Worm (Caenorhabditis elegans): Measurements from ENCODE around the gene fbxa-24.
"Not testable (repeated sequence)": the region's sequence is repeated elsewhere in the genome, so short reads cannot be mapped to it uniquely, and the experiment has no call there.

Gene fbxa-24

ce11 chrII:3816251-3816849, at the start of gene fbxa-24:
TSS of gene fbxa-24 (plus strand) at chrII:3816526.
- not testable (repeated sequence) for TF ChIP-seq aly-1, hmbx-1, ets-7 (tag; optimal IDR thresholded peaks at IDR 0.05)

ce11 chrII:3771640-3772039, 44.7 kb upstream of the fbxa-24 start:
- TF ChIP-seq B0310.2 (tag; optimal IDR thresholded peaks at IDR 0.05), result no peak
- no peak for TF ChIP-seq aly-1 (tag; optimal IDR thresholded peaks at IDR 0.05)
- TF ChIP-seq flt-1 (GFP tag; IDR thresholded peaks at IDR 0.05), result no peak
- no peak for TF ChIP-seq F13C5.2 (tag; optimal IDR thresholded peaks at IDR 0.05)
- TF ChIP-seq tbx-11 (GFP tag; IDR thresholded peaks at IDR 0.05), result no peak
- no peak for TF ChIP-seq ets-7 (tag; optimal IDR thresholded peaks at IDR 0.05)
- TF ChIP-seq ceh-36 (tag; optimal IDR thresholded peaks at IDR 0.05), result no peak
- no peak for TF ChIP-seq hnd-1 (tag; optimal IDR thresholded peaks at IDR 0.05)
- TF ChIP-seq tra-4 (tag; optimal IDR thresholded peaks at IDR 0.05), result no peak
- TF ChIP-seq pes-1 (GFP tag; IDR thresholded peaks at IDR 0.05), result no peak
- no peak for TF ChIP-seq hmg-4 (GFP tag; optimal IDR thresholded peaks at IDR 0.05)
- no peak for TF ChIP-seq ama-1 (optimal IDR thresholded peaks at IDR 0.05)
- no peak for TF ChIP-seq hmbx-1 (tag; optimal IDR thresholded peaks at IDR 0.05)
- TF ChIP-seq ceh-13 (GFP tag; optimal IDR thresholded peaks at IDR 0.05), result no peak
- TF ChIP-seq scrt-1 (GFP tag; IDR thresholded peaks at IDR 0.05), result no peak
- no peak for TF ChIP-seq sea-1 (GFP tag; conservative IDR thresholded peaks at IDR 0.05)
- no peak for TF ChIP-seq tbx-37 (GFP tag; conservative IDR thresholded peaks at IDR 0.05)

ce11 chrII:3773130-3773529, 43.2 kb upstream of the fbxa-24 start, which contains the start of gene T24E12.10:
TSS of gene T24E12.10 (minus strand) at chrII:3773230.
- TF ChIP-seq hnd-1 (tag; optimal IDR thresholded peaks at IDR 0.05), result no peak
- TF ChIP-seq flt-1 (GFP tag; IDR thresholded peaks at IDR 0.05), result no peak
- TF ChIP-seq ceh-36 (tag; optimal IDR thresholded peaks at IDR 0.05), result no peak
- no peak for TF ChIP-seq scrt-1 (GFP tag; IDR thresholded peaks at IDR 0.05)
- TF ChIP-seq sea-1 (GFP tag; conservative IDR thresholded peaks at IDR 0.05), result no peak
- TF ChIP-seq B0310.2 (tag; optimal IDR thresholded peaks at IDR 0.05), result no peak
- no peak for TF ChIP-seq hmbx-1 (tag; optimal IDR thresholded peaks at IDR 0.05)
- TF ChIP-seq ceh-13 (GFP tag; optimal IDR thresholded peaks at IDR 0.05), result no peak
- no peak for TF ChIP-seq tbx-11 (GFP tag; IDR thresholded peaks at IDR 0.05)
- TF ChIP-seq ama-1 (optimal IDR thresholded peaks at IDR 0.05), result no peak
- no peak for TF ChIP-seq pes-1 (GFP tag; IDR thresholded peaks at IDR 0.05)
- no peak for TF ChIP-seq hmg-4 (GFP tag; optimal IDR thresholded peaks at IDR 0.05)
- TF ChIP-seq F13C5.2 (tag; optimal IDR thresholded peaks at IDR 0.05), result no peak
- TF ChIP-seq ets-7 (tag; optimal IDR thresholded peaks at IDR 0.05), result no peak
- no peak for TF ChIP-seq tbx-37 (GFP tag; conservative IDR thresholded peaks at IDR 0.05)
- no peak for TF ChIP-seq aly-1 (tag; optimal IDR thresholded peaks at IDR 0.05)
- TF ChIP-seq tra-4 (tag; optimal IDR thresholded peaks at IDR 0.05), result no peak

- TF ChIP-seq ceh-36 (tag; optimal IDR thresholded peaks at IDR 0.05) (no peak), tbx-37 (GFP tag; conservative IDR thresholded peaks at IDR 0.05) (no peak), hmbx-1 (tag; optimal IDR thresholded peaks at IDR 0.05) (no peak), scrt-1 (GFP tag; IDR thresholded peaks at IDR 0.05) (no peak), B0310.2 (tag; optimal IDR thresholded peaks at IDR 0.05) (no peak), F13C5.2 (tag; optimal IDR thresholded peaks at IDR 0.05) (no peak), flt-1 (GFP tag; IDR thresholded peaks at IDR 0.05) (no peak), pes-1 (GFP tag; IDR thresholded peaks at IDR 0.05) (no peak), aly-1 (tag; optimal IDR thresholded peaks at IDR 0.05) (no peak), ets-7 (tag; optimal IDR thresholded peaks at IDR 0.05) (no peak), hnd-1 (tag; optimal IDR thresholded peaks at IDR 0.05) (no peak), ama-1 (optimal IDR thresholded peaks at IDR 0.05) (no peak), sea-1 (GFP tag; conservative IDR thresholded peaks at IDR 0.05) (no peak), ceh-13 (GFP tag; optimal IDR thresholded peaks at IDR 0.05) (no peak)
Observed at ce11 chrII:3775719-3776118, 40.6 kb upstream of the fbxa-24 start, which contains the start of gene T24E12.3. TSS of gene T24E12.3 (plus strand) at chrII:3776019.

ce11 chrII:3777802-3778201, 38.5 kb upstream of the fbxa-24 start:
- no peak for TF ChIP-seq B0310.2 (tag; optimal IDR thresholded peaks at IDR 0.05)
- no peak for TF ChIP-seq hnd-1 (tag; optimal IDR thresholded peaks at IDR 0.05)
- no peak for TF ChIP-seq aly-1 (tag; optimal IDR thresholded peaks at IDR 0.05)

ce11 chrII:3779463-3779862, 36.9 kb upstream of the fbxa-24 start, which contains the start of gene T24E12.11:
TSS of gene T24E12.11 (minus strand) at chrII:3779563.
- TF ChIP-seq pes-1 (GFP tag; IDR thresholded peaks at IDR 0.05), result no peak
- TF ChIP-seq ceh-13 (GFP tag; optimal IDR thresholded peaks at IDR 0.05), result no peak
- TF ChIP-seq tra-4 (tag; optimal IDR thresholded peaks at IDR 0.05), result no peak
- no peak for TF ChIP-seq tbx-11 (GFP tag; IDR thresholded peaks at IDR 0.05)
- no peak for TF ChIP-seq aly-1 (tag; optimal IDR thresholded peaks at IDR 0.05)
- no peak for TF ChIP-seq ama-1 (optimal IDR thresholded peaks at IDR 0.05)
- no peak for TF ChIP-seq hmbx-1 (tag; optimal IDR thresholded peaks at IDR 0.05)
- TF ChIP-seq ets-7 (tag; optimal IDR thresholded peaks at IDR 0.05), result no peak
- TF ChIP-seq hnd-1 (tag; optimal IDR thresholded peaks at IDR 0.05), result no peak
- TF ChIP-seq ceh-36 (tag; optimal IDR thresholded peaks at IDR 0.05), result no peak

ce11 chrII:3781238-3781637, 35.1 kb upstream of the fbxa-24 start:
- no peak for TF ChIP-seq ets-7 (tag; optimal IDR thresholded peaks at IDR 0.05)
- TF ChIP-seq F13C5.2 (tag; optimal IDR thresholded peaks at IDR 0.05), result no peak
- no peak for TF ChIP-seq ceh-13 (GFP tag; optimal IDR thresholded peaks at IDR 0.05)
- no peak for TF ChIP-seq aly-1 (tag; optimal IDR thresholded peaks at IDR 0.05)
- no peak for TF ChIP-seq scrt-1 (GFP tag; IDR thresholded peaks at IDR 0.05)
- no peak for TF ChIP-seq hmbx-1 (tag; optimal IDR thresholded peaks at IDR 0.05)
- TF ChIP-seq pes-1 (GFP tag; IDR thresholded peaks at IDR 0.05), result no peak
- TF ChIP-seq flt-1 (GFP tag; IDR thresholded peaks at IDR 0.05), result no peak
- no peak for TF ChIP-seq ceh-36 (tag; optimal IDR thresholded peaks at IDR 0.05)
- TF ChIP-seq hmg-4 (GFP tag; optimal IDR thresholded peaks at IDR 0.05), result no peak

Data from whole organism, early embryonic.